Worm (Caenorhabditis elegans): ENCODE results near the gene F28C1.1.

F28C1.1 gene

DNA sequence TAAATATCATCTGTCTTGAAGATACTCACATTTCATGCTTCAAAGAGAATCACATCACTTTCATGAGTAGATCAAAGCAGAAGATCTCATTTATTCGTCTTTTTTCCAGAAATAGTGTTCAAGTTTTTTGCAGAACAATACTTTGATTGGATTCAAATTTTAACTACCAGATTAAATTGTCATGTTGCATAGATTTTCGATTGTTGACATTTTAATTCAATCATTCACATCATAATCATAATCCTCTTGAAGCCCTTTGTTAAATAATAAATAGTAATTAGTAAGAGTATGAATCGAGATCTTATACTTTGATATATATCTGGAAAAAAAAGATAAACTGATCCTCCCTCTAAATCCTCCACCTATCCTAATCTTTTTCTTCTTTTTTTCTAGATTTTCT, 22.8 kb upstream of the F28C1.1 start:
- no peak for TF ChIP-seq atf-7 (tag; optimal IDR thresholded peaks at IDR 0.05)
- no peak for TF ChIP-seq ets-4 (GFP tag; optimal IDR thresholded peaks at IDR 0.05)
- TF ChIP-seq gei-17 (GFP tag; optimal IDR thresholded peaks at IDR 0.05) = no peak
- no peak for TF ChIP-seq lsl-1 (GFP tag; optimal IDR thresholded peaks at IDR 0.05)
- TF ChIP-seq bed-2 (GFP tag; IDR thresholded peaks at IDR 0.05) = no peak
- TF ChIP-seq lin-26 (GFP tag; IDR thresholded peaks at IDR 0.05) = no peak
- TF ChIP-seq madf-6 (GFP tag; IDR thresholded peaks at IDR 0.05) = no peak
- no peak for TF ChIP-seq him-1 (tag; optimal IDR thresholded peaks at IDR 0.05)
- TF ChIP-seq fkh-3 (tag; optimal IDR thresholded peaks at IDR 0.05) = no peak
- no peak for TF ChIP-seq somi-1 (GFP tag; optimal IDR thresholded peaks at IDR 0.05)
- TF ChIP-seq ceh-27 (GFP tag; optimal IDR thresholded peaks at IDR 0.05) = no peak
- no peak for TF ChIP-seq hlh-12 (tag; optimal IDR thresholded peaks at IDR 0.05)
- TF ChIP-seq hsf-1 (GFP tag; IDR thresholded peaks at IDR 0.05) = no peak

ce11 chrV:12429039-12429438, 21.6 kb upstream of the F28C1.1 start, which contains the start of gene C54D10.5:
Gene C54D10.5 (plus strand): TSS chrV:12429339.
- TF ChIP-seq him-1 (tag; optimal IDR thresholded peaks at IDR 0.05) (no peak), B0336.3 (GFP tag; IDR thresholded peaks at IDR 0.05) (no peak), B0019.2 (GFP tag; conservative IDR thresholded peaks at IDR 0.05) (no peak), ceh-79 (tag; optimal IDR thresholded peaks at IDR 0.05) (no peak), somi-1 (GFP tag; optimal IDR thresholded peaks at IDR 0.05) (no peak), C17E4.6 (GFP tag; IDR thresholded peaks at IDR 0.05) (no peak), F52B5.7 (tag; optimal IDR thresholded peaks at IDR 0.05) (no peak), hmg-1.2 (GFP tag; IDR thresholded peaks at IDR 0.05) (no peak), nfya-2 (GFP tag; IDR thresholded peaks at IDR 0.05) (no peak)

DNA sequence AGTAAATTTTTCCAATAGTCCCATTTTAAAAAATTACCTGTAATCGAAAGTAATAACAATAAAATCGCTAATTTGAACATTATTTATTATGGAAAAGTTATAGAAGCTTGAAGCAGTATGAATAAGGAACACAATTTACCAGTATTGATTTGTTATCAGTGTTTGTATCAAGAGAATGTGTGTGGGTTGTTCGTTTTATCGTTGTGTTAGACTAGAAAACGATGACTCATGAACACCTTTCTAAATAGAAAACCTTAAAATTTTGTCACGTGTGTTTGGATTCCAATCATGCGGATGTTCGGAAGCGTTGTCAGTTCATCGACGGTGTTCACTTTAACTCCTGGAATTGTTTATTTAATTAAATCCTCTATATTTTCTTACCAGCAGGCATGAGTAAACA, 18.5 kb upstream of the F28C1.1 start, which contains the start of gene C54D10.13:
Gene C54D10.13, minus strand, starts transcription at position 179 of the 400 bp plus-strand sequence.
- TF ChIP-seq Y56A3A.18 (GFP tag; IDR thresholded peaks at IDR 0.05) (no peak), attf-5 (GFP tag; optimal IDR thresholded peaks at IDR 0.05) (no peak), T07F8.4 (tag; optimal IDR thresholded peaks at IDR 0.05) (no peak), F55B11.4 (tag; optimal IDR thresholded peaks at IDR 0.05; ENCODE audit: borderline replicate concordance, insufficient read depth) (no peak), F22D6.2 (tag; optimal IDR thresholded peaks at IDR 0.05) (no peak), hmg-20 (GFP tag; IDR thresholded peaks at IDR 0.05) (no peak), hsf-1 (GFP tag; IDR thresholded peaks at IDR 0.05) (no peak), ztf-3 (GFP tag; optimal IDR thresholded peaks at IDR 0.05) (no peak), athp-1 (tag; optimal IDR thresholded peaks at IDR 0.05) (no peak), ets-4 (GFP tag; optimal IDR thresholded peaks at IDR 0.05) (no peak), ceh-91 (GFP tag; IDR thresholded peaks at IDR 0.05) (no peak), Y53F4B.3 (GFP tag; IDR thresholded peaks at IDR 0.05) (no peak), nhr-120 (GFP tag; IDR thresholded peaks at IDR 0.05) (no peak), nfya-1 (tag; optimal IDR thresholded peaks at IDR 0.05; ENCODE audit: borderline replicate concordance, insufficient read depth) (no peak), ztf-26 (tag; optimal IDR thresholded peaks at IDR 0.05) (no peak), B0035.1 (tag; optimal IDR thresholded peaks at IDR 0.05) (no peak), bed-2 (GFP tag; IDR thresholded peaks at IDR 0.05) (no peak)

ce11 chrV:12433105-12433504, 17.5 kb upstream of the F28C1.1 start:
- TF ChIP-seq F57C9.4 (tag; optimal IDR thresholded peaks at IDR 0.05) = no peak
- TF ChIP-seq madf-8 (GFP tag; conservative IDR thresholded peaks at IDR 0.05) = no peak
- no peak for TF ChIP-seq cebp-2 (GFP tag; IDR thresholded peaks at IDR 0.05)
- TF ChIP-seq C17E4.6 (GFP tag; IDR thresholded peaks at IDR 0.05) = no peak
- TF ChIP-seq hsf-1 (GFP tag; IDR thresholded peaks at IDR 0.05) = no peak
- no peak for TF ChIP-seq aptf-3 (GFP tag; IDR thresholded peaks at IDR 0.05)
- no peak for TF ChIP-seq ceh-91 (GFP tag; IDR thresholded peaks at IDR 0.05)
- TF ChIP-seq mel-28 (tag; optimal IDR thresholded peaks at IDR 0.05; ENCODE audit: borderline replicate concordance) = no peak
- TF ChIP-seq atf-7 (tag; optimal IDR thresholded peaks at IDR 0.05) = no peak
- no peak for TF ChIP-seq hmg-1.2 (GFP tag; IDR thresholded peaks at IDR 0.05)
- no peak for TF ChIP-seq lir-1 (GFP tag; conservative IDR thresholded peaks at IDR 0.05)
- no peak for TF ChIP-seq ztf-26 (tag; optimal IDR thresholded peaks at IDR 0.05)
- no peak for TF ChIP-seq chd-7 (tag; optimal IDR thresholded peaks at IDR 0.05)
